Fruit fly (Drosophila melanogaster): Measurements from ENCODE around the gene KdelR.

The KdelR gene

dm6 chr2L:10426534-10427048 lies at the start of gene KdelR, which contains the start of gene SmB:
Gene KdelR (plus strand): TSS chr2L:10426887.
Gene SmB (minus strand): TSS chr2L:10426627.
- TF ChIP-seq Dll (optimal IDR thresholded peaks at IDR 0.05), result no peak

- TF ChIP-seq EcR (GFP tag; optimal IDR thresholded peaks at IDR 0.05) (no peak), Dll (optimal IDR thresholded peaks at IDR 0.05) (no peak), pan (optimal IDR thresholded peaks at IDR 0.05) (no peak), psq (optimal IDR thresholded peaks at IDR 0.05) (no peak), CG8478 (optimal IDR thresholded peaks at IDR 0.05) (no peak), usp (GFP tag; optimal IDR thresholded peaks at IDR 0.05) (no peak)
Measured at dm6 chr2L:10378631-10379030, 48.1 kb upstream of the KdelR start.

dm6 chr2L:10379865-10380264 lies 46.8 kb upstream of the KdelR start, which contains the start of gene gny:
Gene gny (plus strand): TSS chr2L:10380103.
- TF ChIP-seq pan (optimal IDR thresholded peaks at IDR 0.05) (no peak), usp (GFP tag; optimal IDR thresholded peaks at IDR 0.05) (no peak), psq (optimal IDR thresholded peaks at IDR 0.05) (no peak), CG8478 (optimal IDR thresholded peaks at IDR 0.05) (no peak), Dll (optimal IDR thresholded peaks at IDR 0.05) (no peak), EcR (GFP tag; optimal IDR thresholded peaks at IDR 0.05) (no peak)

DNA sequence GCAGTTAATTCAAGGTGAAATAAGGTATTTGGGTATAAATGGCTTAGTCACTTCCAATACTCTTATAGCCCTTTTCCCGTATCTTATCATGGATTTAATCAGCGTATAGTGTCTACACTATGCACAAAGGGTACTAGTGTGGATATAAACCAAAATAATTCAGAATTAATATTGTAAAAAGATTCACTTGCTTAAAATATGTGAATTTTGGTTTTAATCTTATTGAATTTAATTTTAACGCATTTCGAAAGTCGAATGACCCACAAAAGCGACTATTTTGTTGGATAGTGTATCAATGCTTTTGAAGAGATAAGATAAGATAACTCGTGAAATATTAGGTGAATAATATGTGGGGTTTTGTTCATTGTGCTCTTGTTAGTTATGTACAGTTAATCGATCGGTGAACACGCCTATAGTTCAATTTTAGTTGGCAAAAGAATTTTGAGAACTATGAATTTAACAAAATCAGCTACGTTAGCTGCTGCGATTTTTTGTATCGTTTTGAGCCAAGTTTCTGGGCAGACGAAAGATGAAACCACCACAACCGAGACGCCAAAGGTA lies 44.7 kb upstream of the KdelR start, which contains the start of gene CG5096:
CG5096 (plus strand) TSS at position 374 of the 561 bp plus-strand sequence.
- TF ChIP-seq Dll (optimal IDR thresholded peaks at IDR 0.05) (no peak), CG8478 (optimal IDR thresholded peaks at IDR 0.05) (no peak), EcR (GFP tag; optimal IDR thresholded peaks at IDR 0.05) (no peak), psq (optimal IDR thresholded peaks at IDR 0.05) (no peak), usp (GFP tag; optimal IDR thresholded peaks at IDR 0.05) (no peak), pan (optimal IDR thresholded peaks at IDR 0.05) (no peak)

dm6 chr2L:10386208-10386805 lies 40.4 kb upstream of the KdelR start, which contains the start of the genes Cdk1 and mRpS7:
Gene Cdk1 (minus strand): TSS chr2L:10386262.
Gene mRpS7 (plus strand): TSS chr2L:10386662.
- TF ChIP-seq CG8478 (optimal IDR thresholded peaks at IDR 0.05), result no peak
- TF ChIP-seq psq (optimal IDR thresholded peaks at IDR 0.05), result no peak

DNA sequence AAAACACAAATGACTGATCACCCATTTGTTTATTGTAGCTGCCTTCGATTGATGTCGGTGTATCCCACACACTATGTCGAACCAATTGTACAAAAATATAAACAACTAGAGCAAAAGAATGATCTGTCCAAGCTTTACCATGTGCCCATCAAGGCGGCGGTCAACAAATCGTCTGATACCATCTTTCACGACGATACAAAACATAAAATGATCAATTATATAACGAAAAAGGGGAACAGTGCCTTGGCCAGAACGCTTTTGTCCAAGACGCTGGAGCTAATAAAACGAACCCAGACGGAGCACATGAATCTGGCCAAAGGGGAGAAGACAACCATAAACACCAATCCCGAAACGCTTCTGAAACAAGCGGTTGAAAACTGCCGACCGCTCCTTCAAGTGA lies 39.9 kb upstream of the KdelR start:
- no peak for TF ChIP-seq EcR (GFP tag; optimal IDR thresholded peaks at IDR 0.05)

DNA sequence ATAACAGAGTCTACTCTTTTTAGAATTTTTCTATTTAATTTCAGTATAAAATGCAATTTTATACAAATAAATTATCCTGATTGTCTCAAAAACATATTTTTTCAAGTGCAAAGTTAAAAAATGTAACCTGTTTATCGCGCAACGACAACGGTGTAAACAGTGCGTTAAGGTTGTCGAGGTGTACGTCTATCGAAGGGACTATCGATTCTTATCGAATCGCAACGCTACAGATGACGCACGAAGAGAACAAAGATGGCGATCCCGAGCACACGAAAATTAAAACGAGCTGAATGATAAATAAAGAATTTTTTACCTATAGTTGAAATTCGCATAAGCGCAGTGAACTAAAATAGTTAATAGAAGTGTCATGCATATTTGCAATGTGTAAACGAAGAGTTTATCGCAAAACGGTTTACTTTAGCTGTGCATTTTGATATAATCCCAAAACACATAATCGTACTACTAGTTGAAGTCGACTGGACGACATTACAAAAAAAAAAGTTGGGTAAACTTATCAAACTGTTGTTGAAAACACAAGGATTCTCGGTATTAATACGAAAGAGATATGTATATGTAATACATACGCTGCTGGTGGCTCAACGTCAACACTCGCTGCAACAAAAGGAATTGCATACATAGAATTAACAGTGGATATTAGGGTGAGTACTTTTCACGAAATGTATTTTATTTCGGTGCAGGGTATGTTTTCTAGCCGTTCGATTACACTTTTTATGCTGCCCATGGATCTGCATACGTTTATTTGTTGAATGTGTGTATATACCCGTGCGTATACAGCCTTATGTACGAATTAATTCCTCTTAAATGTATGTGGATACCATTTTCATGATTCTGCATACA lies 38.6 kb upstream of the KdelR start, which contains the start of gene da:
da (plus strand) TSS at position 237 of the 858 bp plus-strand sequence.
- TF ChIP-seq Dll (optimal IDR thresholded peaks at IDR 0.05), result no peak
- no peak for TF ChIP-seq pan (optimal IDR thresholded peaks at IDR 0.05)
- TF ChIP-seq CG8478 (optimal IDR thresholded peaks at IDR 0.05), result no peak
- no peak for TF ChIP-seq usp (GFP tag; optimal IDR thresholded peaks at IDR 0.05)
- no peak for TF ChIP-seq EcR (GFP tag; optimal IDR thresholded peaks at IDR 0.05)
- TF ChIP-seq psq (optimal IDR thresholded peaks at IDR 0.05), result no peak

- TF ChIP-seq pan (optimal IDR thresholded peaks at IDR 0.05), result no peak
- TF ChIP-seq usp (GFP tag; optimal IDR thresholded peaks at IDR 0.05), result no peak
- no peak for TF ChIP-seq psq (optimal IDR thresholded peaks at IDR 0.05)
- no peak for TF ChIP-seq EcR (GFP tag; optimal IDR thresholded peaks at IDR 0.05)
- TF ChIP-seq Dll (optimal IDR thresholded peaks at IDR 0.05), result no peak
- no peak for TF ChIP-seq CG8478 (optimal IDR thresholded peaks at IDR 0.05)
Measured at dm6 chr2L:10393467-10393866, 33.2 kb upstream of the KdelR start.

DNA sequence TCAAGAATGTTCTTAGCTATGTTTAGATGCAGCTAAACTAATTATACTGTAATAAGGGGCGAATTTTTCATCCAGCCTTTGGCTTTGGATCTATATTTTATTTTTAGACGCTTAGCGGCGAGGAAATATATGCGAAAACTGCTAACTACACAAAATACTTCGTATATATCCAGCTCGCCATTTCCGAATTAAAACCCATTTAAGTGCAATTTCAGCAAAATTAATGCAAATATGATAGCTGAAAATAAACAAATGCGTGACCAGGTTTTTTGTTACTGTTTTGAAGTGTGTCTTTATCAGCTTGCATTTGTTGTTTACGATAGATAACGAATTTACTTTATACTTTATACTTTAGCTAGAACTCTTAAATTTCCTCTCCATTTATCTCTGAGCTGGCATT lies 31.7 kb upstream of the KdelR start:
- TF ChIP-seq usp (GFP tag; optimal IDR thresholded peaks at IDR 0.05) (no peak), EcR (GFP tag; optimal IDR thresholded peaks at IDR 0.05) (no peak), psq (optimal IDR thresholded peaks at IDR 0.05) (no peak), pan (optimal IDR thresholded peaks at IDR 0.05) (no peak), Dll (optimal IDR thresholded peaks at IDR 0.05) (no peak), CG8478 (optimal IDR thresholded peaks at IDR 0.05) (no peak)

DNA sequence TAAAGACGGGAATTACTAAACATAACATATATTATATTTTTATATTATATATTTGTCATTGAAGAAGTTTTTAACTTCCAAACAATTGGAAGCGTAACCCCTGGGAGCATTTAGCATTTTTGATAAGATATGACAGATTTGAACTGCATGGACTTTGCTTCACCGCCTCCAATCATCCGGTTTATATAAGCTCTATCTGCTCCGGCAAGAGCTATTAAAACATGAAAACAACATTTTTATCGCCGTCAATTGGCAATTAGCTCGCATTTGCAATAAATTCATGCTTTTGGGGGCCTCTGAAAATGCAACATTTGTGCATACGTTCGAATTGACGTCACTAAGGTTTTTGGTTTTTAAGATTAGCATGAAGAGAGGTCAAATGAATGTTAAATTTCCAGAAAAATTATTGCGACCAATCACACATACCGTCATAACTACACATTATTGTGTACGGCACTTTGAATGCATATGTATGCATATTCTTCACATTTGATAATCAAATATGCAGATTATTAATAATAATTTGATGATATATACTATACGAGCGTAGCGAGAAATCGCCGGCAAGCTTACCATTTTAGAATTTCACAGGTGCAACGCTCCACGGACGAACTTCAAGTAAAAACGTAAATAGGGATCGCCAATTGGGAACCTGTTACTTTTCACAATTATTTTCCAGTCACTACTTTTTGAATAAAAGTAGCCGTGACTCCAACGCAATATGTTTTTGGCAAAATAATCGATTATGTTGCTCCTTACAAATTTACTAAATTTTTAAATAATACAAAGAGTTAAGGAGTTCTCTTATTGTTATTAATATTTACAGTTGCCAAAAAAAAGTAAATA lies 30.8 kb upstream of the KdelR start, which contains the start of gene Mdh1:
Mdh1 (minus strand) TSS at position 691 of the 846 bp plus-strand sequence.
- no peak for TF ChIP-seq psq (optimal IDR thresholded peaks at IDR 0.05)
- TF ChIP-seq pan (optimal IDR thresholded peaks at IDR 0.05), result no peak
- TF ChIP-seq Dll (optimal IDR thresholded peaks at IDR 0.05), result no peak
- no peak for TF ChIP-seq usp (GFP tag; optimal IDR thresholded peaks at IDR 0.05)
- no peak for TF ChIP-seq CG8478 (optimal IDR thresholded peaks at IDR 0.05)
- no peak for TF ChIP-seq EcR (GFP tag; optimal IDR thresholded peaks at IDR 0.05)

DNA sequence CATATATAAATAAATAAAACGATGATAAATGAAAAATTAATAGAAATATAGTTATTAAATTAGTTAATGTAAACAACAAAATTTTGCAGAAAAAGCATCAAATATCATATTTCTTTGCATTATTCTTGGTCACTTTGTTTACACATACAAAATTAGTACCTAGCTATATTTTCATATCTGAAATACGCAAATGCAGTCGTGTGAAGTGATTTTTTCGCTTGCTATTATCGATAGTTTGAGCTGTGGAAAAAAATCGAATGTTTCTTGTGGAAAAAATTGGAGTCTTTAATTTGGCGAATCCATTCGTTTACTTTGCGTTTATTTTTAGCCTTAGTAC lies 30.2 kb upstream of the KdelR start, which contains the start of gene Cnot4:
Cnot4 (plus strand) TSS at position 229 of the 337 bp plus-strand sequence.
- TF ChIP-seq CG8478 (optimal IDR thresholded peaks at IDR 0.05) (no peak), Dll (optimal IDR thresholded peaks at IDR 0.05) (no peak), pan (optimal IDR thresholded peaks at IDR 0.05) (no peak), usp (GFP tag; optimal IDR thresholded peaks at IDR 0.05) (no peak), psq (optimal IDR thresholded peaks at IDR 0.05) (no peak), EcR (GFP tag; optimal IDR thresholded peaks at IDR 0.05) (no peak)
